Worm (Caenorhabditis elegans) whole organism, young adult: ENCODE measurements around the gene C15H11.13.

Experiments
- B0261.1 ChIP-seq: sonication (generic microtip); optimal IDR thresholded peaks from 2 replicates; lab custom pipeline; 2016; ENCODE audit warnings: mild to moderate bottlenecking, missing genetic modification characterization, moderate library complexity, missing compliant biosample characterization
- B0336.3 ChIP-seq: fragments of 200-800 bp; sonication (Bioruptor generic); IDR thresholded peaks from 2 replicates; pipeline ENCODE4 v1.3.6; 2022; ENCODE audit warnings: missing genetic modification characterization, missing compliant biosample characterization
- C17E4.6 ChIP-seq: fragments of 200-800 bp; sonication (Bioruptor generic); IDR thresholded peaks from 2 replicates; pipeline ENCODE4 v1.3.6; 2022; ENCODE audit warnings: missing genetic modification reagents, missing genetic modification characterization, missing compliant biosample characterization
- F10E7.11 ChIP-seq: sonication (generic microtip); optimal IDR thresholded peaks from 2 replicates; lab custom pipeline; 2017; ENCODE audit warnings: mild to moderate bottlenecking, missing genetic modification characterization, moderate library complexity, missing compliant biosample characterization
- F22D6.2 ChIP-seq: sonication (generic microtip); optimal IDR thresholded peaks from 2 replicates; lab custom pipeline; 2016; ENCODE audit warnings: mild to moderate bottlenecking, missing genetic modification characterization, missing compliant biosample characterization
- F33H1.4 ChIP-seq: fragments of 200-800 bp; sonication (Bioruptor generic); IDR thresholded peaks from 2 replicates; pipeline ENCODE4 v1.3.6; 2022; ENCODE audit warnings: missing genetic modification reagents, missing genetic modification characterization, missing compliant biosample characterization
- K11D2.4 ChIP-seq: fragments of 200-800 bp; sonication (Bioruptor generic); IDR thresholded peaks from 2 replicates; pipeline ENCODE4 v1.3.6; 2022; ENCODE audit warnings: missing genetic modification reagents, missing genetic modification characterization, missing compliant biosample characterization
- K12H6.12 ChIP-seq: fragments of 200-800 bp; sonication (Bioruptor generic); optimal IDR thresholded peaks from 2 replicates; lab custom pipeline; 2018; ENCODE audit warnings: mild to moderate bottlenecking, missing genetic modification characterization, missing compliant biosample characterization
- Y56A3A.18 ChIP-seq: fragments of 200-800 bp; sonication (Bioruptor generic); IDR thresholded peaks from 2 replicates; pipeline ENCODE4 v1.3.6; 2022; ENCODE audit warnings: missing genetic modification reagents, missing genetic modification characterization, missing compliant biosample characterization
- Y67H2A.10 ChIP-seq: fragments of 200-800 bp; sonication (Bioruptor generic); conservative IDR thresholded peaks from 2 replicates; pipeline ENCODE4 v1.3.6; 2022; ENCODE audit warnings: missing genetic modification reagents, missing genetic modification characterization, missing compliant biosample characterization
- ama-1 ChIP-seq, 3 experiments: fragments of 150-350 bp in 1 of 3; sonication (generic microtip) in 2 of 3; optimal IDR thresholded peaks; 2 replicates each; lab custom pipeline; 2014 to 2018; ENCODE audit warnings: missing biosample characterization in 2 of 3, missing genetic modification characterization in 2 of 3, missing genetic modification reagents in 2 of 3
- aptf-3 ChIP-seq: fragments of 200-800 bp; sonication (Bioruptor generic); IDR thresholded peaks from 2 replicates; pipeline ENCODE4 v1.3.6; 2022; ENCODE audit warnings: missing genetic modification characterization, missing compliant biosample characterization
- attf-3 ChIP-seq: fragments of 200-800 bp; sonication (Bioruptor generic); conservative IDR thresholded peaks from 2 replicates; pipeline ENCODE4 v1.3.6; 2022; ENCODE audit warnings: missing genetic modification reagents, missing genetic modification characterization, missing compliant biosample characterization
- ceh-100 ChIP-seq: fragments of 200-800 bp; sonication (Bioruptor generic); IDR thresholded peaks from 2 replicates; pipeline ENCODE4 v1.3.6; 2022; ENCODE audit warnings: missing genetic modification reagents, missing genetic modification characterization, missing compliant biosample characterization
- ceh-79 ChIP-seq: sonication (generic microtip); optimal IDR thresholded peaks from 2 replicates; lab custom pipeline; 2017; ENCODE audit warnings: mild to moderate bottlenecking, missing genetic modification characterization, missing compliant biosample characterization
- chd-7 ChIP-seq: sonication (generic microtip); optimal IDR thresholded peaks from 2 replicates; lab custom pipeline; 2016; ENCODE audit warnings: mild to moderate bottlenecking, missing genetic modification characterization, moderate library complexity, missing compliant biosample characterization
- dox-1 ChIP-seq: fragments of 200-800 bp; sonication (Bioruptor generic); IDR thresholded peaks from 2 replicates; pipeline ENCODE4 v1.3.6; 2022; ENCODE audit warnings: missing genetic modification reagents, missing genetic modification characterization, missing compliant biosample characterization
- dpff-1 ChIP-seq: sonication (generic microtip); optimal IDR thresholded peaks from 2 replicates; lab custom pipeline; 2017; ENCODE audit warnings: mild to moderate bottlenecking, missing genetic modification characterization, missing compliant biosample characterization
- egl-18 ChIP-seq: fragments of 200-800 bp; sonication (Bioruptor generic); IDR thresholded peaks from 2 replicates; pipeline ENCODE4 v1.3.6; 2022; ENCODE audit warnings: missing genetic modification reagents, missing genetic modification characterization, missing compliant biosample characterization
- egl-44 ChIP-seq: fragments of 200-800 bp; sonication (Bioruptor generic); IDR thresholded peaks from 2 replicates; pipeline ENCODE4 v1.3.6; 2022; ENCODE audit warnings: missing genetic modification reagents, missing genetic modification characterization, missing compliant biosample characterization
- fkh-3 ChIP-seq: sonication (generic microtip); optimal IDR thresholded peaks from 2 replicates; lab custom pipeline; 2016; ENCODE audit warnings: mild to moderate bottlenecking, missing genetic modification characterization, missing compliant biosample characterization
- him-1 ChIP-seq: sonication (generic microtip); optimal IDR thresholded peaks from 2 replicates; lab custom pipeline; 2016; ENCODE audit warnings: missing genotype, missing genetic modification reagents, missing genetic modification characterization, missing compliant biosample characterization
- hmg-1.2 ChIP-seq: fragments of 200-800 bp; sonication (Bioruptor generic); IDR thresholded peaks from 2 replicates; pipeline ENCODE4 v1.3.6; 2022; ENCODE audit warnings: missing genetic modification reagents, missing genetic modification characterization, missing compliant biosample characterization
- hrde-1 ChIP-seq: sonication (generic microtip); optimal IDR thresholded peaks from 2 replicates; lab custom pipeline; 2016; ENCODE audit warnings: missing genetic modification characterization, mild to moderate bottlenecking, missing compliant biosample characterization, moderate library complexity, missing genotype, missing genetic modification reagents, borderline replicate concordance
- hsf-1 ChIP-seq: fragments of 200-800 bp; sonication (Bioruptor generic); IDR thresholded peaks from 2 replicates; pipeline ENCODE4 v1.3.6; 2022; ENCODE audit warnings: missing genetic modification reagents, missing genetic modification characterization, missing compliant biosample characterization
- lin-35 ChIP-seq, 3 experiments: fragments of 150-350 bp in 2 of 3; sonication (generic microtip) in 1 of 3; optimal IDR thresholded peaks; 2 replicates each; lab custom pipeline; 2014 to 2018; ENCODE audit warnings: missing biosample characterization in 3 of 3, missing genetic modification characterization in 3 of 3, missing genetic modification reagents in 3 of 3
- lin-40 ChIP-seq: sonication (generic microtip); optimal IDR thresholded peaks from 2 replicates; lab custom pipeline; 2016; ENCODE audit warnings: missing genetic modification characterization, mild to moderate bottlenecking, missing compliant biosample characterization, missing genotype, missing genetic modification reagents
- lsl-1 ChIP-seq: fragments of 200-800 bp; sonication (Bioruptor generic); optimal IDR thresholded peaks from 2 replicates; lab custom pipeline; 2018; ENCODE audit warnings: mild to moderate bottlenecking, missing genetic modification characterization, moderate library complexity, missing compliant biosample characterization
- madf-10 ChIP-seq: sonication (generic microtip); optimal IDR thresholded peaks from 2 replicates; lab custom pipeline; 2016; ENCODE audit warnings: mild to moderate bottlenecking, missing genetic modification characterization, missing compliant biosample characterization
- madf-3 ChIP-seq: fragments of 200-800 bp; sonication (Bioruptor generic); IDR thresholded peaks from 2 replicates; pipeline ENCODE4 v1.3.6; 2022; ENCODE audit warnings: missing genetic modification reagents, missing genetic modification characterization, missing compliant biosample characterization
- madf-6 ChIP-seq: fragments of 200-800 bp; sonication (Bioruptor generic); IDR thresholded peaks from 2 replicates; pipeline ENCODE4 v1.3.6; 2022; ENCODE audit warnings: missing genetic modification reagents, missing genetic modification characterization, missing compliant biosample characterization
- madf-8 ChIP-seq: fragments of 200-800 bp; sonication (Bioruptor generic); conservative IDR thresholded peaks from 2 replicates; pipeline ENCODE4 v1.3.6; 2022; ENCODE audit warnings: missing genetic modification reagents, missing genetic modification characterization, missing compliant biosample characterization
- nhr-90 ChIP-seq: sonication (generic microtip); optimal IDR thresholded peaks from 2 replicates; lab custom pipeline; 2016; ENCODE audit warnings: missing genotype, mild to moderate bottlenecking, missing genetic modification characterization, missing compliant biosample characterization
- repo-1 ChIP-seq: sonication (generic microtip); optimal IDR thresholded peaks from 2 replicates; lab custom pipeline; 2017; ENCODE audit warnings: mild to moderate bottlenecking, missing genetic modification characterization, missing compliant biosample characterization
- rpc-1 ChIP-seq, 2 experiments: fragments of 150-350 bp in 1 of 2; sonication (generic microtip) in 1 of 2; optimal IDR thresholded peaks; 2 replicates each; lab custom pipeline; 2014 to 2018; ENCODE audit warnings: missing biosample characterization in 1 of 2, missing genetic modification characterization in 1 of 2, missing genetic modification reagents in 1 of 2, missing genotype in 1 of 2
- sdz-38 ChIP-seq: sonication (generic microtip); optimal IDR thresholded peaks from 2 replicates; lab custom pipeline; 2016; ENCODE audit warnings: missing genotype, missing genetic modification characterization, missing compliant biosample characterization
- snpc-3.4 ChIP-seq: sonication (generic microtip); optimal IDR thresholded peaks from 2 replicates; lab custom pipeline; 2017; ENCODE audit warnings: missing genetic modification characterization, mild to moderate bottlenecking, missing compliant biosample characterization, antibody characterized with exemption, moderate library complexity, missing genotype, missing genetic modification reagents
- tbp1 ChIP-seq: fragments of 200-800 bp; sonication (Bioruptor generic); optimal IDR thresholded peaks from 2 replicates; lab custom pipeline; 2018; ENCODE audit warnings: mild to moderate bottlenecking, missing genetic modification characterization, missing compliant biosample characterization
- tlf-1 ChIP-seq: fragments of 200-800 bp; sonication (Bioruptor generic); optimal IDR thresholded peaks from 2 replicates; lab custom pipeline; 2018; ENCODE audit warnings: mild to moderate bottlenecking, missing genetic modification characterization, missing compliant biosample characterization
- unc-130 ChIP-seq: sonication (generic microtip); optimal IDR thresholded peaks from 2 replicates; lab custom pipeline; 2016; ENCODE audit warnings: missing genetic modification reagents, missing genetic modification characterization, missing compliant biosample characterization
- zim-3 ChIP-seq: sonication (generic microtip); optimal IDR thresholded peaks from 2 replicates; lab custom pipeline; 2017; ENCODE audit warnings: mild to moderate bottlenecking, missing genetic modification characterization, moderate library complexity, missing compliant biosample characterization
- ztf-18 ChIP-seq: sonication (generic microtip); optimal IDR thresholded peaks from 2 replicates; lab custom pipeline; 2016; ENCODE audit warnings: missing genotype, mild to moderate bottlenecking, missing genetic modification characterization, missing compliant biosample characterization
- ztf-26 ChIP-seq: sonication (generic microtip); optimal IDR thresholded peaks from 2 replicates; lab custom pipeline; 2017; ENCODE audit warnings: missing genetic modification characterization, missing compliant biosample characterization
- ztf-3 ChIP-seq: fragments of 200-800 bp; sonication (Bioruptor generic); optimal IDR thresholded peaks from 2 replicates; lab custom pipeline; 2018; ENCODE audit warnings: mild to moderate bottlenecking, missing genetic modification characterization, missing compliant biosample characterization

C15H11.13 gene

ce11 chrV:14350949-14351348, 43.9 kb upstream of the C15H11.13 start (continued):
- TF ChIP-seq tbp1 (GFP tag; lab: Kevin White, UChicago) (peak; percentile 58), B0261.1 (no peak), F10E7.11 (tag; lab: Kevin White, UChicago) (no peak), madf-6 (GFP tag; lab: Robert Waterston, UW) (no peak), lin-40 (tag; lab: Kevin White, UChicago) (peak; percentile 77), K12H6.12 (tag; lab: Kevin White, UChicago) (peak; percentile 67), K11D2.4 (GFP tag; lab: Robert Waterston, UW) (peak; percentile 46; the same call in 1 of the 2 replicates), aptf-3 (GFP tag; lab: Robert Waterston, UW) (no peak), attf-3 (GFP tag; lab: Robert Waterston, UW) (0 out of 2 replicates have a peak, but pooled peaks have one; percentile 32), egl-44 (peak; percentile 65), B0336.3 (GFP tag; lab: Robert Waterston, UW) (peak; percentile 71), ceh-100 (GFP tag; lab: Robert Waterston, UW) (peak; percentile 70), lin-35 (GFP tag; optimal IDR thresholded peaks at IDR 0.05; lab: Kevin White, UChicago) (peak in 1 of 3 experiments; percentile 69), dox-1 (GFP tag; lab: Robert Waterston, UW) (peak; percentile 90), hrde-1 (tag; lab: Kevin White, UChicago) (no peak), repo-1 (tag; lab: Kevin White, UChicago) (peak; percentile 33), ztf-26 (tag; lab: Kevin White, UChicago) (peak; percentile 54), madf-3 (0 out of 2 replicates have a peak, but pooled peaks have one; percentile 18), tlf-1 (GFP tag; lab: Kevin White, UChicago) (no peak), ama-1 (optimal IDR thresholded peaks at IDR 0.05; lab: Kevin White, UChicago) (no peak), ama-1 (GFP tag; optimal IDR thresholded peaks at IDR 0.05; lab: Kevin White, UChicago) (peak in 1 of 2 experiments; percentile 23), C17E4.6 (GFP tag; lab: Robert Waterston, UW) (0 out of 2 replicates have a peak, but pooled peaks have one; percentile 41), nhr-90 (tag; lab: Kevin White, UChicago) (peak; percentile 80), zim-3 (tag; lab: Kevin White, UChicago) (no peak), Y67H2A.10 (GFP tag; lab: Robert Waterston, UW) (peak; percentile 85), chd-7 (tag; lab: Kevin White, UChicago) (peak; percentile 23), rpc-1 (optimal IDR thresholded peaks at IDR 0.05; lab: Kevin White, UChicago) (no peak), rpc-1 (tag; optimal IDR thresholded peaks at IDR 0.05; lab: Kevin White, UChicago) (no peak), ceh-79 (no peak), sdz-38 (no peak), ztf-18 (tag; lab: Kevin White, UChicago) (peak; percentile 86), hmg-1.2 (GFP tag; lab: Robert Waterston, UW) (peak; percentile 60; the same call in 1 of the 2 replicates), him-1 (tag; lab: Kevin White, UChicago) (no peak), unc-130 (GFP tag; lab: Kevin White, UChicago) (no peak), egl-18 (no peak), F33H1.4 (GFP tag; lab: Robert Waterston, UW) (no peak), madf-10 (tag; lab: Kevin White, UChicago) (peak; percentile 98)

- no peak for TF ChIP-seq lin-35 (GFP tag; optimal IDR thresholded peaks at IDR 0.05; lab: Kevin White, UChicago)
- TF ChIP-seq hsf-1, result peak; percentile 35; the same call in 1 of the 2 replicates
Measured at ce11 chrV:14351629-14352028, 43.2 kb upstream of the C15H11.13 start, which contains the start of gene vha-13. TSS of gene vha-13 (plus strand) at chrV:14351709.

DNA sequence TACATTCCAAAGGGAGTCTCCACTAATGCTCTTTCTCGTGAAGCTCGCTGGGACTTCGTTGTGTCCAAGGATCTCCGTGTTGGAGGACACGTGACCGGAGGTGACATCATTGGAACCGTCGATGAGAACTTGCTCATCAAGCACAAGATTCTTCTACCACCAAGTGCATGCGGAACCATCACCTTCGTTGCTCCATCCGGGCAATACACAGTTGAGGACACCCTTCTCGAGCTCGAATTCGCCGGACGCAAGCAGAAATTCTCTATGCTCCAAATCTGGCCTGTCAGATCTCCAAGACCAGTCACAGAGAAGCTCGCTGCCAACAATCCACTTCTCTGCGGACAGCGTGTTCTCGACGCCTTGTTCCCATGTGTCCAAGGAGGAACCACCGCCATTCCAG, 42.8 kb upstream of the C15H11.13 start:
- TF ChIP-seq C17E4.6 (GFP tag; lab: Robert Waterston, UW) (no peak), Y56A3A.18 (GFP tag; lab: Robert Waterston, UW) (no peak), snpc-3.4 (no peak), ztf-26 (tag; lab: Kevin White, UChicago) (no peak), nhr-90 (tag; lab: Kevin White, UChicago) (no peak), chd-7 (tag; lab: Kevin White, UChicago) (no peak), madf-8 (GFP tag; lab: Robert Waterston, UW) (no peak), lsl-1 (GFP tag; lab: Kevin White, UChicago) (no peak), lin-35 (GFP tag; optimal IDR thresholded peaks at IDR 0.05; lab: Kevin White, UChicago) (no peak), madf-3 (peak; percentile 27; the same call in 1 of the 2 replicates), dox-1 (GFP tag; lab: Robert Waterston, UW) (0 out of 2 replicates have a peak, but pooled peaks have one; percentile 11), rpc-1 (optimal IDR thresholded peaks at IDR 0.05; lab: Kevin White, UChicago) (no peak), rpc-1 (tag; optimal IDR thresholded peaks at IDR 0.05; lab: Kevin White, UChicago) (no peak), F22D6.2 (tag; lab: Kevin White, UChicago) (no peak), fkh-3 (tag; lab: Kevin White, UChicago) (no peak), ztf-3 (GFP tag; lab: Kevin White, UChicago) (no peak), dpff-1 (peak; percentile 27)
